Fruit fly (Drosophila melanogaster) Kc167 (cell line): Measurements from ENCODE around the gene CG43082.

Experiments
- Myc ChIP-seq: fragments of >200 bp; optimal IDR thresholded peaks from 2 replicates; lab custom pipeline; 2017; ENCODE audit warnings: missing external identifiers
- psq ChIP-seq: fragments of >200 bp; optimal IDR thresholded peaks from 2 replicates; lab custom pipeline; 2017; ENCODE audit warnings: missing external identifiers
- ttk ChIP-seq: sonication (Bioruptor generic); optimal IDR thresholded peaks from 2 replicates; lab custom pipeline; 2017; ENCODE audit warnings: missing external identifiers

- TF ChIP-seq ttk (lab: Kevin White, UChicago) (no peak), psq (lab: Kevin White, UChicago) (no peak), Myc (no peak)
Observed at dm6 chr3L:15661567-15661966, at the start of gene CG43082.
